Worm (Caenorhabditis elegans): ENCODE measurements around the gene aexr-3.

DNA sequence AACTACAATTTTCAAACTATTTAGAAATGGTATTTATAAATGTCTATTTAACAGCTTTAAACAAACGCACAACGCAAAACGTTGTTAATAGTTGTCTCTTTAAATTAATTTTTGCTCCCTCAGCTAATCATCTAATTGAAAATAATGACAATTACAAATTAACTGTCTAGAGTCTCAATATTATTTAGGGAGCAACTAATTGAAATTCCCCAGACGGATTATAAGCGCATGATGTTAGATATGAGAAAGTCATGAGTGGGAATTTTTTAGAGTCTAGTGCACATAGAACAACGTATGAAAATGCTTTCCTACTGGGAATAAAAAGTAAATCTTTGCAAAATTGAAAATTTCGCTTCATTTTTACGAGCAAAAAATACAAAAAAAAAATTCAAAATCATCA is 8.0 kb downstream of the aexr-3 start:
- TF ChIP-seq nhr-76 (tag; optimal IDR thresholded peaks at IDR 0.05) (no peak), bed-3 (GFP tag; optimal IDR thresholded peaks at IDR 0.05) (no peak), lsy-2 (tag; optimal IDR thresholded peaks at IDR 0.05) (no peak), elt-1 (tag; optimal IDR thresholded peaks at IDR 0.05; ENCODE audit: borderline replicate concordance, insufficient read depth) (no peak), unc-62 (GFP tag; optimal IDR thresholded peaks at IDR 0.05) (no peak)
